Fruit fly (Drosophila melanogaster) whole organism, wandering third instar larva: ENCODE measurements around the gene CG9775.

Source experiments
- Myc ChIP-seq: fragments of >200 bp; optimal IDR thresholded peaks from 2 replicates; lab custom pipeline; 2017
- Rel ChIP-seq, 2 experiments: fragments of 200-800 bp; sonication (Bioruptor generic) in 1 of 2; optimal IDR thresholded peaks; 2 replicates in 1 of 2; 3 replicates in 1 of 2; lab custom pipeline; 2016 to 2019; ENCODE audit warnings: mild to moderate bottlenecking in 2 of 2, missing biosample characterization in 2 of 2, missing genetic modification characterization in 2 of 2, moderate library complexity in 1 of 2
- Sp1 ChIP-seq: fragments of 200-800 bp; sonication (Bioruptor generic); optimal IDR thresholded peaks from 3 replicates; lab custom pipeline; 2019; ENCODE audit warnings: missing biosample characterization, mild to moderate bottlenecking, missing genetic modification characterization, moderate library complexity
- br ChIP-seq: fragments of 200-800 bp; sonication (Bioruptor generic); optimal IDR thresholded peaks from 2 replicates; lab custom pipeline; 2016; ENCODE audit warnings: missing biosample characterization, missing genetic modification characterization
- ey ChIP-seq: fragments of 200-800 bp; sonication (Bioruptor generic); optimal IDR thresholded peaks from 2 replicates; lab custom pipeline; 2016; ENCODE audit warnings: missing biosample characterization, missing genetic modification characterization
- h ChIP-seq: fragments of 200-800 bp; sonication (Bioruptor generic); optimal IDR thresholded peaks from 3 replicates; lab custom pipeline; 2016; ENCODE audit warnings: missing biosample characterization, mild to moderate bottlenecking, missing genetic modification characterization
- lola ChIP-seq: fragments of >200 bp; optimal IDR thresholded peaks from 2 replicates; lab custom pipeline; 2017; ENCODE audit warnings: missing biosample characterization, missing genetic modification characterization
- sage ChIP-seq: fragments of 200-800 bp; sonication (Bioruptor generic); optimal IDR thresholded peaks from 2 replicates; lab custom pipeline; 2016; ENCODE audit warnings: missing biosample characterization, mild to moderate bottlenecking, missing genetic modification characterization
- usp ChIP-seq: fragments of >200 bp; optimal IDR thresholded peaks from 2 replicates; lab custom pipeline; 2017; ENCODE audit warnings: missing biosample characterization, missing genetic modification characterization

DNA sequence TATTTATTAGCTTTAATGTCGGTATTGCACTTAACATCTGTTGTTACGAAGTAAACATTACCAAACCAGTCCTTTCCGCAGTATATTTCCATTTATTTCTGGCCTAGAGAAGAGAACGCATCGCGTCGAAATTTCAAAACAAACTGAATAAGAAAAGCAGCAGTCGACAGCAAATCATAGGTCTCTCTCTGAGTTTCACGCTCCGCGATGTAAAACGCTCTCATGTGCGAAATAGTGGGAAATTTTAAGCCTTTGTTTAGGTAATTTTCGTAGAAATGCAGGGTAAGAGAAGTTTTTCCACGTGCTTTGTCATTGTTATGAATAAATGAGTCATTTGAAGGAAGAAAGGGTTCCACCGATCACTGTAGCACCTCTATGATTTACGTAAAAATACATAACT lies 42.0 kb downstream of the CG9775 start:
- TF ChIP-seq lola (GFP tag; lab: Kevin White, UChicago) (no peak), Rel (GFP tag; optimal IDR thresholded peaks at IDR 0.05; lab: Kevin White, UChicago) (no peak), Rel (tag; optimal IDR thresholded peaks at IDR 0.05; lab: Kevin White, UChicago) (no peak), ey (GFP tag; lab: Kevin White, UChicago) (no peak), Myc (lab: Kevin White, UChicago) (no peak), sage (GFP tag; lab: Kevin White, UChicago) (no peak), Sp1 (GFP tag; lab: Kevin White, UChicago) (no peak), usp (GFP tag; lab: Kevin White, UChicago) (no peak), h (GFP tag; lab: Kevin White, UChicago) (no peak), br (GFP tag; lab: Kevin White, UChicago) (no peak)
